Fruit fly (Drosophila melanogaster) whole organism, prepupa: ENCODE measurements around the gene CG43050.
A peak's percentile ranks its signal among the peaks of the same experiment; 100 is the strongest.

Experiments
- CG10631 ChIP-seq: fragments of 200-800 bp; sonication (Bioruptor generic); optimal IDR thresholded peaks from 2 replicates; lab custom pipeline; 2016; ENCODE audit warnings: missing biosample characterization, missing genetic modification characterization
- Hr39 ChIP-seq: fragments of 200-800 bp; sonication (Bioruptor generic); optimal IDR thresholded peaks from 2 replicates; lab custom pipeline; 2016; ENCODE audit warnings: missing biosample characterization, missing genetic modification characterization

dm6 chr2L:13072747-13073355, 46.2 kb upstream of the CG43050 start:
- TF ChIP-seq CG10631 (GFP tag; lab: Kevin White, UChicago) (peak; percentile 45), Hr39 (GFP tag; lab: Kevin White, UChicago) (peak; percentile 62)
